Fruit fly (Drosophila melanogaster) whole organism, wandering third instar larva: ENCODE measurements around the gene elg1.
A peak's percentile ranks its signal among the peaks of the same experiment; 100 is the strongest.

Source experiments
- Abd-B ChIP-seq: fragments of >200 bp; optimal IDR thresholded peaks from 2 replicates; lab custom pipeline; 2017; ENCODE audit warnings: missing biosample characterization, missing genetic modification characterization
- CG32264 ChIP-seq: fragments of 200-800 bp; sonication (Bioruptor generic); optimal IDR thresholded peaks from 2 replicates; lab custom pipeline; 2016; ENCODE audit warnings: missing biosample characterization, missing genetic modification characterization
- CG9705 ChIP-seq: fragments of 200-800 bp; sonication (Bioruptor generic); optimal IDR thresholded peaks from 2 replicates; lab custom pipeline; 2018; ENCODE audit warnings: missing biosample characterization, mild to moderate bottlenecking, missing genetic modification characterization
- CrebA ChIP-seq: fragments of 200-800 bp; sonication (Bioruptor generic); optimal IDR thresholded peaks from 2 replicates; lab custom pipeline; 2016; ENCODE audit warnings: missing biosample characterization, mild to moderate bottlenecking, missing genetic modification characterization, borderline replicate concordance
- Dfd ChIP-seq: fragments of >200 bp; optimal IDR thresholded peaks from 2 replicates; lab custom pipeline; 2017; ENCODE audit warnings: missing biosample characterization, missing genetic modification characterization
- Dif ChIP-seq: fragments of 200-275, 200-300 bp; sonication (Bioruptor generic); optimal IDR thresholded peaks from 2 replicates; lab custom pipeline; 2018; ENCODE audit warnings: missing biosample characterization, missing genetic modification characterization; ENCODE audit not compliant: partially characterized antibody
- GATAd ChIP-seq: sonication (Bioruptor generic); optimal IDR thresholded peaks from 2 replicates; lab custom pipeline; 2016; ENCODE audit warnings: missing biosample characterization, missing genetic modification characterization
- HLH106 ChIP-seq: fragments of 200-800 bp; optimal IDR thresholded peaks from 3 replicates; lab custom pipeline; 2019; ENCODE audit warnings: missing biosample characterization, mild to moderate bottlenecking, missing genetic modification characterization, moderate library complexity
- Hnf4 ChIP-seq: fragments of 200-800 bp; sonication (Bioruptor generic); optimal IDR thresholded peaks from 2 replicates; lab custom pipeline; 2016; ENCODE audit warnings: missing biosample characterization, mild to moderate bottlenecking, missing genetic modification characterization
- Hr78 ChIP-seq: fragments of >200 bp; optimal IDR thresholded peaks from 2 replicates; lab custom pipeline; 2017; ENCODE audit warnings: missing biosample characterization, missing genetic modification characterization
- Hr83 ChIP-seq: fragments of 200-300 bp; sonication (Bioruptor generic); optimal IDR thresholded peaks from 2 replicates; lab custom pipeline; 2016; ENCODE audit warnings: missing biosample characterization, mild to moderate bottlenecking, missing genetic modification characterization, moderate library complexity; ENCODE audit not compliant: poor library complexity, severe bottlenecking
- Jra ChIP-seq: sonication (Bioruptor generic); optimal IDR thresholded peaks from 2 replicates; lab custom pipeline; 2016; ENCODE audit warnings: missing biosample characterization, missing genetic modification characterization
- Mio ChIP-seq: sonication (Bioruptor generic); optimal IDR thresholded peaks from 2 replicates; lab custom pipeline; 2016; ENCODE audit warnings: missing biosample characterization, missing genetic modification characterization
- Myc ChIP-seq: fragments of >200 bp; optimal IDR thresholded peaks from 2 replicates; lab custom pipeline; 2017
- N ChIP-seq: fragments of >200 bp; optimal IDR thresholded peaks from 2 replicates; lab custom pipeline; 2018; ENCODE audit warnings: missing biosample characterization, missing external identifiers, missing genetic modification characterization
- OdsH ChIP-seq: fragments of 200-800 bp; sonication (Bioruptor generic); optimal IDR thresholded peaks from 2 replicates; lab custom pipeline; 2016; ENCODE audit warnings: missing biosample characterization, mild to moderate bottlenecking, missing genetic modification characterization
- Rel ChIP-seq, 2 experiments: fragments of 200-800 bp; sonication (Bioruptor generic) in 1 of 2; optimal IDR thresholded peaks; 2 replicates in 1 of 2; 3 replicates in 1 of 2; lab custom pipeline; 2016 to 2019; ENCODE audit warnings: mild to moderate bottlenecking in 2 of 2, missing biosample characterization in 2 of 2, missing genetic modification characterization in 2 of 2, moderate library complexity in 1 of 2
- Sp1 ChIP-seq: fragments of 200-800 bp; sonication (Bioruptor generic); optimal IDR thresholded peaks from 3 replicates; lab custom pipeline; 2019; ENCODE audit warnings: missing biosample characterization, mild to moderate bottlenecking, missing genetic modification characterization, moderate library complexity
- Vsx2 ChIP-seq: fragments of 200-300, 225-300 bp; sonication (Bioruptor generic); optimal IDR thresholded peaks from 2 replicates; lab custom pipeline; 2018; ENCODE audit warnings: missing biosample characterization, missing genetic modification characterization; ENCODE audit not compliant: partially characterized antibody
- br ChIP-seq: fragments of 200-800 bp; sonication (Bioruptor generic); optimal IDR thresholded peaks from 2 replicates; lab custom pipeline; 2016; ENCODE audit warnings: missing biosample characterization, missing genetic modification characterization
- brk ChIP-seq: fragments of 200-800 bp; sonication (Bioruptor generic); optimal IDR thresholded peaks from 2 replicates; lab custom pipeline; 2016; ENCODE audit warnings: missing biosample characterization, mild to moderate bottlenecking, missing genetic modification characterization
- dl ChIP-seq, 2 experiments: fragments of 175-275, 200-275 bp in 1 of 2; fragments of 200-275 bp in 1 of 2; sonication (Bioruptor generic); optimal IDR thresholded peaks; lab custom pipeline; 2018; ENCODE audit warnings: mild to moderate bottlenecking in 2 of 2, missing biosample characterization in 2 of 2, missing genetic modification characterization in 2 of 2, moderate library complexity in 2 of 2; ENCODE audit not compliant: partially characterized antibody in 2 of 2, insufficient read depth in 1 of 2
- dmrt93B ChIP-seq: fragments of 200-800 bp; sonication (Bioruptor generic); optimal IDR thresholded peaks from 2 replicates; lab custom pipeline; 2018; ENCODE audit warnings: missing biosample characterization, mild to moderate bottlenecking, missing genetic modification characterization
- dsf ChIP-seq: sonication (Bioruptor generic); optimal IDR thresholded peaks from 2 replicates; lab custom pipeline; 2016; ENCODE audit warnings: missing biosample characterization, missing genetic modification characterization, borderline replicate concordance
- ey ChIP-seq: fragments of 200-800 bp; sonication (Bioruptor generic); optimal IDR thresholded peaks from 2 replicates; lab custom pipeline; 2016; ENCODE audit warnings: missing biosample characterization, missing genetic modification characterization
- foxo ChIP-seq, 2 experiments: fragments of 200-800 bp; sonication (Bioruptor generic); optimal IDR thresholded peaks; 2 replicates in 1 of 2; 3 replicates in 1 of 2; lab custom pipeline; 2016 to 2017; ENCODE audit warnings: missing biosample characterization in 2 of 2, missing genetic modification characterization in 2 of 2
- fru ChIP-seq: fragments of 200-800 bp; sonication (Bioruptor generic); optimal IDR thresholded peaks from 3 replicates; lab custom pipeline; 2016; ENCODE audit warnings: missing biosample characterization, mild to moderate bottlenecking, missing genetic modification characterization
- h ChIP-seq: fragments of 200-800 bp; sonication (Bioruptor generic); optimal IDR thresholded peaks from 3 replicates; lab custom pipeline; 2016; ENCODE audit warnings: missing biosample characterization, mild to moderate bottlenecking, missing genetic modification characterization
- jim ChIP-seq: fragments of 175-275, 200-325 bp; sonication (Bioruptor generic); optimal IDR thresholded peaks from 2 replicates; lab custom pipeline; 2016; ENCODE audit warnings: missing biosample characterization, mild to moderate bottlenecking, missing genetic modification characterization
- lola ChIP-seq: fragments of >200 bp; optimal IDR thresholded peaks from 2 replicates; lab custom pipeline; 2017; ENCODE audit warnings: missing biosample characterization, missing genetic modification characterization
- pan ChIP-seq: fragments of >200 bp; optimal IDR thresholded peaks from 2 replicates; lab custom pipeline; 2017
- psq ChIP-seq: fragments of 200-800 bp; sonication (Bioruptor generic); optimal IDR thresholded peaks from 3 replicates; lab custom pipeline; 2017; ENCODE audit warnings: missing biosample characterization, mild to moderate bottlenecking, missing genetic modification characterization, moderate library complexity
- rgr ChIP-seq: fragments of 200-800 bp; sonication (Bioruptor generic); optimal IDR thresholded peaks from 3 replicates; lab custom pipeline; 2016; ENCODE audit warnings: missing biosample characterization, mild to moderate bottlenecking, missing genetic modification characterization
- sage ChIP-seq: fragments of 200-800 bp; sonication (Bioruptor generic); optimal IDR thresholded peaks from 2 replicates; lab custom pipeline; 2016; ENCODE audit warnings: missing biosample characterization, mild to moderate bottlenecking, missing genetic modification characterization
- sv ChIP-seq: fragments of 200-800 bp; sonication (Bioruptor generic); optimal IDR thresholded peaks from 3 replicates; lab custom pipeline; 2016; ENCODE audit warnings: missing biosample characterization, missing genetic modification characterization
- tai ChIP-seq: sonication (Bioruptor generic); optimal IDR thresholded peaks from 2 replicates; lab custom pipeline; 2016; ENCODE audit warnings: missing biosample characterization, missing genetic modification characterization
- usp ChIP-seq: fragments of >200 bp; optimal IDR thresholded peaks from 2 replicates; lab custom pipeline; 2017; ENCODE audit warnings: missing biosample characterization, missing genetic modification characterization
- woc ChIP-seq: sonication (Bioruptor generic); optimal IDR thresholded peaks from 2 replicates; lab custom pipeline; 2016; ENCODE audit warnings: missing biosample characterization, mild to moderate bottlenecking, missing genetic modification characterization

elg1 gene

DNA sequence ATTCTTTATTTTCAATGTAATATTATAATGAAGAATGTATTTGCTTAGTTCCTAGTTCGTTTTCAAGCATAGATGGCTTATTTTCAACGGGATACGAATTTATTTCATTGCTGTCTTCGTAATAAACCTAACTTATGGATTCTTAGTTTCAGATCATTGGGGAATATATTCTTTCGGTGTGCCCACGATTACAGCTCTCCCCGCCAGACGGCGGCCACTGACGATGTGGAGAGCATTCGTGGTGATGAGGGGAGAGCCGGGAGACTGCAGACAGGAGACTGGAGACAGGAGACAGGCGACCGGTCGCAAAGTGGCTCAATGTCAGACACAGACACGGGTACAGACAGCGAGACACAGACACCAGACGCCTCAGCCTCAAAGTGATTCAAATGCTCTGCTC, 45.5 kb downstream of the elg1 start:
- TF ChIP-seq CG9705 (GFP tag; lab: Kevin White, UChicago): peak; percentile 40
- TF ChIP-seq rgr (GFP tag; lab: Kevin White, UChicago): peak; percentile 45
- peak; percentile 61 for TF ChIP-seq psq (GFP tag; lab: Kevin White, UChicago)
- peak; percentile 36 for TF ChIP-seq br (GFP tag; lab: Kevin White, UChicago)
- peak in 1 of 2 experiments; percentile 22 for TF ChIP-seq dl (GFP tag; optimal IDR thresholded peaks at IDR 0.05; lab: Kevin White, UChicago; ENCODE audit: insufficient read depth in 1 of 2, partially characterized antibody in 2 of 2)
- peak; percentile 69 for TF ChIP-seq woc (GFP tag; lab: Kevin White, UChicago)
- peak in 1 of 2 experiments; percentile 61 for TF ChIP-seq foxo (GFP tag; optimal IDR thresholded peaks at IDR 0.05; lab: Kevin White, UChicago)
- no peak for TF ChIP-seq Dfd (GFP tag; lab: Kevin White, UChicago)
- TF ChIP-seq Sp1 (GFP tag; lab: Kevin White, UChicago): peak; percentile 72
- TF ChIP-seq Jra: no peak
- TF ChIP-seq dmrt93B (GFP tag; lab: Kevin White, UChicago): peak; percentile 15
- TF ChIP-seq usp (GFP tag; lab: Kevin White, UChicago): no peak
- peak; percentile 45 for TF ChIP-seq ey (GFP tag; lab: Kevin White, UChicago)
- peak; percentile 48 for TF ChIP-seq fru (GFP tag; lab: Kevin White, UChicago)
- TF ChIP-seq sage: no peak
- TF ChIP-seq OdsH (GFP tag; lab: Kevin White, UChicago): peak; percentile 62
- peak; percentile 42 for TF ChIP-seq Hr83
- no peak for TF ChIP-seq Myc (lab: Kevin White, UChicago)
- peak; percentile 76 for TF ChIP-seq HLH106
- no peak for TF ChIP-seq pan (lab: Kevin White, UChicago)
- no peak for TF ChIP-seq Rel (GFP tag; optimal IDR thresholded peaks at IDR 0.05; lab: Kevin White, UChicago)
- TF ChIP-seq Rel (tag; optimal IDR thresholded peaks at IDR 0.05; lab: Kevin White, UChicago): peak; percentile 17
- TF ChIP-seq Vsx2: peak; percentile 70
- no peak for TF ChIP-seq jim
- peak; percentile 63 for TF ChIP-seq Dif (GFP tag; lab: Kevin White, UChicago)
- peak; percentile 22 for TF ChIP-seq brk (GFP tag; lab: Kevin White, UChicago)
- peak; percentile 56 for TF ChIP-seq h (GFP tag; lab: Kevin White, UChicago)
- TF ChIP-seq dsf: no peak
- TF ChIP-seq N (GFP tag; lab: Kevin White, UChicago): no peak
- TF ChIP-seq Mio (GFP tag; lab: Kevin White, UChicago): no peak
- TF ChIP-seq Abd-B (GFP tag; lab: Kevin White, UChicago): no peak

DNA sequence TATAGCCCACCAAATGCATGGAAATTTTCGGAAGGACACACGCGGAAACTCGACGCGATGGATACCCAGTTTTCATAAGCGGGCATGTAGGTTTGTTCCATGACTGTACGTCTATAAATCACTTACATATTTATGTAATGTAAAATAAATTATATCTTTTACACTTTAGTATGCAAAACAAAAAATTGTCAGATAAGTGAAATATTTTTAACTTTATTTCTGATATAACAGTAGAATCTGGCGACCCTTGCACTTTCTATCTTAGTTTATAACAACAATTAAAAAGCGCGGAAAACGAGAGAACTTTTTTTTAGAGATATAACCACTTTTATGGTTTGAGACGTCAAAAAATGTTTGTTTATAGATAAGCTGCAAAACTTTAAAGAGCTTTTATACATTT, 45.9 kb downstream of the elg1 start:
- no peak for TF ChIP-seq Hnf4
- no peak for TF ChIP-seq tai (GFP tag; lab: Kevin White, UChicago)
- TF ChIP-seq lola (GFP tag; lab: Kevin White, UChicago): no peak
- TF ChIP-seq Myc (lab: Kevin White, UChicago): no peak
- TF ChIP-seq OdsH (GFP tag; lab: Kevin White, UChicago): no peak
- no peak for TF ChIP-seq dl (GFP tag; optimal IDR thresholded peaks at IDR 0.05; lab: Kevin White, UChicago; ENCODE audit: insufficient read depth in 1 of 2, partially characterized antibody in 2 of 2)
- TF ChIP-seq, all 38 proteins: peak for 0

DNA sequence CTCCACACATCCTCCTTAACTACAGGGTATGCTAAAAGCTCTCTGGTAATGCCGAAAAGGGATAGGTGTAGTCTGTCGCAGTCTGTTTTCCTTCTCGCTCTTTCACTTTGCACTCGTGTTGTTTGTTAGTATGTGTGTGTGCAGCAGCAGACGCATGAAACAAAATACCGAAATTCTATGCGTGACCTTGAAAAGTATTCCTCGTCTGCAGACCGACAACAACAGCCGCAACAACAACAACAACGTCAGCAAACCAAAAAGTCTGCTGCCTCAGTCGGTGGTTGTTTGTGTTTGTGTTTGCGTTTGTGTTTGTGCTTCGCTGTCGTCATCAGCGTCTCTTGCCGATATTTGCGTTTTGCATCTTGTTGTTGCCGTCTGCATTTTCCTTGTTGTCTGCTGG, 46.6 kb downstream of the elg1 start:
- no peak for TF ChIP-seq GATAd (GFP tag; lab: Kevin White, UChicago)
- no peak for TF ChIP-seq CG9705 (GFP tag; lab: Kevin White, UChicago)
- TF ChIP-seq dl (GFP tag; optimal IDR thresholded peaks at IDR 0.05; lab: Kevin White, UChicago; ENCODE audit: insufficient read depth in 1 of 2, partially characterized antibody in 2 of 2): peak in 1 of 2 experiments; percentile 35
- TF ChIP-seq Mio (GFP tag; lab: Kevin White, UChicago): no peak
- no peak for TF ChIP-seq Hr78 (GFP tag; lab: Kevin White, UChicago)
- TF ChIP-seq pan (lab: Kevin White, UChicago): no peak
- TF ChIP-seq sage: no peak
- no peak for TF ChIP-seq sv (GFP tag; lab: Kevin White, UChicago)
- TF ChIP-seq Abd-B (GFP tag; lab: Kevin White, UChicago): no peak
- no peak for TF ChIP-seq br (GFP tag; lab: Kevin White, UChicago)
- no peak for TF ChIP-seq CrebA
- TF ChIP-seq h (GFP tag; lab: Kevin White, UChicago): no peak
- no peak for TF ChIP-seq Jra
- no peak for TF ChIP-seq lola (GFP tag; lab: Kevin White, UChicago)
- TF ChIP-seq dsf: no peak
- TF ChIP-seq dmrt93B (GFP tag; lab: Kevin White, UChicago): no peak
- TF ChIP-seq brk (GFP tag; lab: Kevin White, UChicago): no peak
- no peak for TF ChIP-seq Hnf4
- TF ChIP-seq HLH106: no peak
- TF ChIP-seq Myc (lab: Kevin White, UChicago): no peak
- peak; percentile 31 for TF ChIP-seq Vsx2
- TF ChIP-seq usp (GFP tag; lab: Kevin White, UChicago): no peak
- TF ChIP-seq CG32264: no peak
- TF ChIP-seq jim: no peak
- peak; percentile 79 for TF ChIP-seq woc (GFP tag; lab: Kevin White, UChicago)
- TF ChIP-seq foxo (GFP tag; optimal IDR thresholded peaks at IDR 0.05; lab: Kevin White, UChicago): no peak
- TF ChIP-seq OdsH (GFP tag; lab: Kevin White, UChicago): no peak
- peak; percentile 10 for TF ChIP-seq Dif (GFP tag; lab: Kevin White, UChicago)
- TF ChIP-seq Hr83: peak; percentile 78
- TF ChIP-seq ey (GFP tag; lab: Kevin White, UChicago): no peak
- TF ChIP-seq rgr (GFP tag; lab: Kevin White, UChicago): no peak
- TF ChIP-seq fru (GFP tag; lab: Kevin White, UChicago): no peak
- no peak for TF ChIP-seq tai (GFP tag; lab: Kevin White, UChicago)
- TF ChIP-seq psq (GFP tag; lab: Kevin White, UChicago): no peak
- TF ChIP-seq N (GFP tag; lab: Kevin White, UChicago): no peak
- TF ChIP-seq Dfd (GFP tag; lab: Kevin White, UChicago): no peak
- no peak for TF ChIP-seq Sp1 (GFP tag; lab: Kevin White, UChicago)
- TF ChIP-seq Rel (GFP tag; optimal IDR thresholded peaks at IDR 0.05; lab: Kevin White, UChicago): peak; percentile 31
- peak; percentile 13 for TF ChIP-seq Rel (tag; optimal IDR thresholded peaks at IDR 0.05; lab: Kevin White, UChicago)
